Worm (Caenorhabditis elegans) whole organism, L1 larva: Measurements from ENCODE around the gene srbc-1.

ENCODE experiments used
- alr-1 ChIP-seq: fragments of 200-800 bp; sonication (Bioruptor generic); optimal IDR thresholded peaks from 2 replicates; lab custom pipeline; 2018; ENCODE audit warnings: borderline replicate concordance, mild to moderate bottlenecking, missing genetic modification characterization, missing compliant biosample characterization
- ceh-88 ChIP-seq: fragments of 200-800 bp; sonication (Bioruptor generic); IDR thresholded peaks from 2 replicates; pipeline ENCODE4 v1.3.6; 2022; ENCODE audit warnings: missing genetic modification characterization, missing compliant biosample characterization
- efl-1 ChIP-seq, 4 experiments: fragments of 150-350 bp; optimal IDR thresholded peaks in 3 of 4; peaks in 1 of 4; 1 replicate in 1 of 4; 2 replicates in 3 of 4; lab custom pipeline; 2014; ENCODE audit warnings: missing biosample characterization in 2 of 4, missing genetic modification characterization in 2 of 4, missing genetic modification reagents in 2 of 4
- egl-13 ChIP-seq: sonication (generic microtip); optimal IDR thresholded peaks from 2 replicates; lab custom pipeline; 2016; ENCODE audit warnings: missing genotype, missing genetic modification reagents, missing genetic modification characterization, missing compliant biosample characterization
- egl-27 ChIP-seq, 2 experiments: fragments of 150-350 bp in 1 of 2; sonication (generic microtip); optimal IDR thresholded peaks; 3 replicates each; lab custom pipeline; 2017 to 2018; ENCODE audit warnings: missing biosample characterization in 2 of 2, missing genetic modification characterization in 2 of 2, missing genetic modification reagents in 2 of 2
- elt-2 ChIP-seq: sonication (generic microtip); optimal IDR thresholded peaks from 2 replicates; lab custom pipeline; 2016; ENCODE audit warnings: missing genetic modification characterization, mild to moderate bottlenecking, inconsistent platforms, missing compliant biosample characterization, missing genetic modification reagents
- fkh-4 ChIP-seq: sonication (generic microtip); optimal IDR thresholded peaks from 2 replicates; lab custom pipeline; 2016; ENCODE audit warnings: missing compliant biosample characterization, missing genetic modification characterization, borderline replicate concordance
- fkh-8 ChIP-seq: sonication (generic microtip); optimal IDR thresholded peaks from 2 replicates; lab custom pipeline; 2016; ENCODE audit warnings: mild to moderate bottlenecking, missing genetic modification characterization, missing compliant biosample characterization
- fos-1 ChIP-seq: fragments of 150-350 bp; optimal IDR thresholded peaks from 2 replicates; lab custom pipeline; 2014; ENCODE audit warnings: missing biosample characterization, missing genetic modification characterization
- hlh-4 ChIP-seq: sonication (generic microtip); optimal IDR thresholded peaks from 2 replicates; lab custom pipeline; 2016; ENCODE audit warnings: mild to moderate bottlenecking, missing genetic modification characterization, missing compliant biosample characterization
- hpl-2 ChIP-seq: fragments of 150-350 bp; optimal IDR thresholded peaks from 2 replicates; lab custom pipeline; 2014; ENCODE audit warnings: missing biosample characterization, missing genetic modification reagents, missing genetic modification characterization
- isw-1 ChIP-seq: fragments of 200-800 bp; sonication (Bioruptor generic); IDR thresholded peaks from 2 replicates; pipeline ENCODE4 v1.3.6; 2022; ENCODE audit warnings: missing genetic modification characterization, missing compliant biosample characterization
- jun-1 ChIP-seq: fragments of 150-350 bp; optimal IDR thresholded peaks from 2 replicates; lab custom pipeline; 2014; ENCODE audit warnings: missing biosample characterization, missing genetic modification reagents, missing genetic modification characterization
- lin-14 ChIP-seq: fragments of 200-800 bp; sonication (Bioruptor generic); optimal IDR thresholded peaks from 2 replicates; lab custom pipeline; 2018; ENCODE audit warnings: mild to moderate bottlenecking, missing genetic modification characterization, moderate library complexity, missing compliant biosample characterization
- lin-15B ChIP-seq: fragments of 150-350 bp; sonication (generic microtip); optimal IDR thresholded peaks from 3 replicates; lab custom pipeline; 2014; ENCODE audit warnings: missing biosample characterization, missing genetic modification characterization
- lin-39 ChIP-seq: fragments of 150-350 bp; optimal IDR thresholded peaks from 2 replicates; lab custom pipeline; 2014; ENCODE audit warnings: missing biosample characterization, missing genetic modification reagents, missing genetic modification characterization
- lir-3 ChIP-seq: sonication (generic microtip); optimal IDR thresholded peaks from 2 replicates; lab custom pipeline; 2016; ENCODE audit warnings: mild to moderate bottlenecking, missing genetic modification characterization, moderate library complexity, missing compliant biosample characterization; ENCODE audit not compliant: poor library complexity
- nhr-11 ChIP-seq: fragments of 150-350 bp; optimal IDR thresholded peaks from 2 replicates; lab custom pipeline; 2014; ENCODE audit warnings: missing biosample characterization, missing genetic modification characterization
- nhr-12 ChIP-seq: sonication (generic microtip); optimal IDR thresholded peaks from 2 replicates; lab custom pipeline; 2017; ENCODE audit warnings: missing biosample characterization, missing genetic modification characterization
- nhr-19 ChIP-seq: fragments of 200-800 bp; sonication (Bioruptor generic); conservative IDR thresholded peaks from 2 replicates; pipeline ENCODE4 v1.3.6; 2022; ENCODE audit warnings: missing genetic modification characterization, missing compliant biosample characterization
- nhr-20 ChIP-seq: sonication (generic microtip); optimal IDR thresholded peaks from 2 replicates; lab custom pipeline; 2016; ENCODE audit warnings: mild to moderate bottlenecking, missing genetic modification characterization, missing compliant biosample characterization
- nhr-28 ChIP-seq: fragments of 150-350 bp; optimal IDR thresholded peaks from 2 replicates; lab custom pipeline; 2014; ENCODE audit warnings: missing biosample characterization, missing genetic modification characterization
- nhr-47 ChIP-seq: sonication (generic microtip); optimal IDR thresholded peaks from 2 replicates; lab custom pipeline; 2016; ENCODE audit warnings: mild to moderate bottlenecking, missing genetic modification characterization, moderate library complexity, missing compliant biosample characterization
- nhr-71 ChIP-seq: sonication (generic microtip); optimal IDR thresholded peaks from 2 replicates; lab custom pipeline; 2016; ENCODE audit warnings: mild to moderate bottlenecking, missing genetic modification characterization, moderate library complexity, missing compliant biosample characterization
- rnt-1 ChIP-seq: sonication (generic microtip); optimal IDR thresholded peaks from 2 replicates; lab custom pipeline; 2016; ENCODE audit warnings: mild to moderate bottlenecking, missing genetic modification characterization, moderate library complexity, missing compliant biosample characterization
- snpc-4 ChIP-seq: fragments of 150-350 bp; optimal IDR thresholded peaks from 2 replicates; lab custom pipeline; 2014; ENCODE audit warnings: missing biosample characterization, missing genetic modification characterization
- sox-4 ChIP-seq: sonication (generic microtip); optimal IDR thresholded peaks from 2 replicates; lab custom pipeline; 2016; ENCODE audit warnings: missing genetic modification characterization, missing compliant biosample characterization
- tbx-2 ChIP-seq: sonication (generic microtip); optimal IDR thresholded peaks from 2 replicates; lab custom pipeline; 2016; ENCODE audit warnings: missing genetic modification characterization, missing compliant biosample characterization
- tlp-1 ChIP-seq: fragments of 150-350 bp; optimal IDR thresholded peaks from 2 replicates; lab custom pipeline; 2014; ENCODE audit warnings: missing biosample characterization, missing genetic modification characterization
- unc-130 ChIP-seq: fragments of 150-350 bp; optimal IDR thresholded peaks from 2 replicates; lab custom pipeline; 2017; ENCODE audit warnings: missing biosample characterization, missing genetic modification characterization, inconsistent platforms
- unc-30 ChIP-seq: sonication (generic microtip); optimal IDR thresholded peaks from 2 replicates; lab custom pipeline; 2017; ENCODE audit warnings: missing biosample characterization, missing genetic modification characterization
- unc-62 ChIP-seq: fragments of 150-350 bp; optimal IDR thresholded peaks from 2 replicates; lab custom pipeline; 2014; ENCODE audit warnings: missing biosample characterization, missing genetic modification reagents, missing genetic modification characterization
- unc-86 ChIP-seq: sonication (generic microtip); optimal IDR thresholded peaks from 2 replicates; lab custom pipeline; 2016; ENCODE audit warnings: missing genetic modification characterization, missing compliant biosample characterization
- unc-98 ChIP-seq: fragments of 200-800 bp; sonication (Bioruptor generic); IDR thresholded peaks from 2 replicates; pipeline ENCODE4 v1.3.6; 2022; ENCODE audit warnings: missing genetic modification characterization, missing compliant biosample characterization
- vab-15 ChIP-seq: sonication (generic microtip); optimal IDR thresholded peaks from 2 replicates; lab custom pipeline; 2017; ENCODE audit warnings: missing genotype, mild to moderate bottlenecking, missing genetic modification characterization, missing compliant biosample characterization
- zip-4 ChIP-seq: fragments of 200-800 bp; sonication (Bioruptor generic); optimal IDR thresholded peaks from 2 replicates; lab custom pipeline; 2018; ENCODE audit warnings: mild to moderate bottlenecking, missing genetic modification characterization, moderate library complexity, missing compliant biosample characterization
- ztf-11 ChIP-seq, 2 experiments: sonication (generic microtip); optimal IDR thresholded peaks; 2 replicates each; lab custom pipeline; 2016 to 2017; ENCODE audit warnings: missing genetic modification characterization in 2 of 2, missing biosample characterization in 1 of 2, missing compliant biosample characterization in 1 of 2

srbc-1 gene

ce11 chrV:3344001-3344400 lies 42.2 kb upstream of the srbc-1 start:
- TF ChIP-seq rnt-1 (tag; lab: Kevin White, UChicago) (peak; percentile 52), snpc-4 (tag; lab: Kevin White, UChicago) (no peak), lin-14 (GFP tag; lab: Kevin White, UChicago) (peak; percentile 83), nhr-20 (tag; lab: Kevin White, UChicago) (peak; percentile 50), isw-1 (GFP tag; lab: Robert Waterston, UW) (no peak), nhr-71 (tag; lab: Kevin White, UChicago) (peak; percentile 81), efl-1 (optimal IDR thresholded peaks at IDR 0.05; lab: Kevin White, UChicago) (no peak), efl-1 (GFP tag; optimal IDR thresholded peaks at IDR 0.05 in 1 of 2; lab: Kevin White, UChicago) (peak in 1 of 2 experiments; percentile 39), tlp-1 (no peak), nhr-19 (GFP tag; lab: Robert Waterston, UW) (peak; percentile 57)

DNA sequence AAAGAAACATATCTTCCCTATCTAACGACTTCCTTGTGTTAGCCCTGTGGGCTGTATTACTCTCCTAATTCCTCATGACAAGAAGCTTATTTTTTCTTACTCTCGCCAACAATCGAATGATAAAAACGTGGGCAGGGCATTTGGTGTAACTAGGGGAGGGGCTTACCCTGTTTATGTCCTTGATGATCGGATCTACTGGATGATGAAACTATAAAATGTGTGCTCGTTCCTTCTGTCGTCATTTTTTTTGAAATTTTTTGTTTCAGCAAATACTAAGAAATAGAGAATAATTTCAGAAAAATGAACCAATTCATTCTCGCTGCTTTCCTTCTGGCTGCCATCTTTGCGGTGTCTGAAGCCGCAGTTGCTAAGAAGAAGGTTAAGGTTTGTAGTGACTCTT lies 40.7 kb upstream of the srbc-1 start, which contains the start of gene C17B7.3:
Gene C17B7.3, plus strand, starts transcription at position 301 of the 400 bp plus-strand sequence.
- TF ChIP-seq unc-130 (tag; lab: Kevin White, UChicago) (no peak), ztf-11 (tag; optimal IDR thresholded peaks at IDR 0.05; lab: Kevin White, UChicago) (no peak), efl-1 (optimal IDR thresholded peaks at IDR 0.05; lab: Kevin White, UChicago) (no peak), efl-1 (GFP tag; optimal IDR thresholded peaks at IDR 0.05 in 1 of 2; lab: Kevin White, UChicago) (peak in 1 of 2 experiments; percentile 55), nhr-12 (tag; lab: Kevin White, UChicago) (no peak), egl-13 (no peak), egl-27 (tag; optimal IDR thresholded peaks at IDR 0.05; lab: Kevin White, UChicago) (no peak)
- TF ChIP-seq, all 84 proteins: peak for 1

DNA sequence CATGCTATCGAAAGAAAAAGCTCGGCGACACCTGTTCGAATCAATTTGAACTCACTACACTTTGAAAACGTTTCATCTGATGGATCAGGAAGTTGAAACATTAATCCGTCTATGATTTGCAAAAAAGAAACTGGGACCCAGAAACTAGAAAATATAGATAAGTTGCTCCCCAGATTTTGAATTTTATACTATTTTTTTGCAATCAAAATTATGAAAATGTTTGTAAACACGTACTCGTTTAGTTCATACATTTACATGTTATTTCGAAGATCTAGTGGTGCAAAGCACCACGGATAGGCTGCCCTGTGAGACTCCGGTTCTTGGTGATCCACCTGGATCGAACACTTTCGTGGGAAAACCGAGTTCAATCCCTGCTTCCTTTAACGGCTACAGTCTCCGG lies 40.1 kb upstream of the srbc-1 start, which contains the start of gene C17B7.10:
Gene C17B7.10, minus strand, starts transcription at position 101 of the 400 bp plus-strand sequence.
- no peak for TF ChIP-seq unc-62 (GFP tag; lab: Kevin White, UChicago)
- TF ChIP-seq, all 84 proteins: peak for 0

ce11 chrV:3339009-3339408 lies 37.2 kb upstream of the srbc-1 start, which contains the start of gene C17B7.4:
C17B7.4 (plus strand) TSS chrV:3339309.
- TF ChIP-seq isw-1 (GFP tag; lab: Robert Waterston, UW) (no peak), jun-1 (tag; lab: Kevin White, UChicago) (no peak), nhr-47 (tag; lab: Kevin White, UChicago) (no peak), ceh-88 (GFP tag; lab: Robert Waterston, UW) (no peak), nhr-12 (tag; lab: Kevin White, UChicago) (no peak)
- TF ChIP-seq, all 84 proteins: peak for 0

DNA sequence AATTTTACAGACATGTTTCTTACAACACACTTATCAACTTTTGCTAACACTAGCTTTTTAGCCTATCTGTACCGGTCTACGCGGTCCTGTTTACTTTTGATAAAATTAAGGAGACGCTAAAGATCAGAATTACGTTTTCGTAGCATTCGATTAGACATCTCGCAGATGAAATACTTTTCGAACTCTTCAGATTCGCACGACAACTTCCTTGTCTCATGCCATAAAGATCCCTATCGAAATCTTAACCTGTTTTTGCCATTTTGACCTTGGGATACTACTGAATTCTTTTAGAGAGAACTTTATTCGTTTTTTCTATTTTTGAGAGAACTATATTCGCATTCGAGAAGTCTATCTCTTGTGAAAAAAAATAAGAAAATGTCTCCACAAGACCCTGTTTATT lies 31.5 kb upstream of the srbc-1 start, which contains the start of gene C17B7.5:
Gene C17B7.5, plus strand, starts transcription at position 301 of the 400 bp plus-strand sequence.
- no peak for TF ChIP-seq elt-2 (tag; lab: Kevin White, UChicago)
- TF ChIP-seq fos-1 (tag; lab: Kevin White, UChicago), result no peak
- no peak for TF ChIP-seq nhr-11
- TF ChIP-seq unc-86, result no peak
- no peak for TF ChIP-seq lin-14 (GFP tag; lab: Kevin White, UChicago)
- no peak for TF ChIP-seq lin-39
- TF ChIP-seq fkh-8 (tag; lab: Kevin White, UChicago), result no peak
- no peak for TF ChIP-seq egl-13
- TF ChIP-seq tbx-2, result no peak
- TF ChIP-seq sox-4 (tag; lab: Kevin White, UChicago), result no peak
- no peak for TF ChIP-seq vab-15 (tag; lab: Kevin White, UChicago)

- no peak for TF ChIP-seq lin-15B (tag; lab: Kevin White, UChicago)
Measured at ce11 chrV:3332023-3332422, 30.2 kb upstream of the srbc-1 start, which contains the start of gene C17B7.9. C17B7.9 (minus strand) TSS chrV:3332123.

ce11 chrV:3324178-3324577 lies 22.4 kb upstream of the srbc-1 start, which contains the start of gene C17B7.8:
C17B7.8 (minus strand) TSS chrV:3324278.
- TF ChIP-seq zip-4 (GFP tag; lab: Kevin White, UChicago) (no peak), fkh-4 (tag; lab: Kevin White, UChicago) (no peak), unc-30 (tag; lab: Kevin White, UChicago) (no peak), hpl-2 (GFP tag; lab: Kevin White, UChicago) (no peak), egl-27 (tag; optimal IDR thresholded peaks at IDR 0.05; lab: Kevin White, UChicago) (no peak), alr-1 (tag; lab: Kevin White, UChicago) (no peak), fos-1 (tag; lab: Kevin White, UChicago) (no peak), lir-3 (tag; lab: Kevin White, UChicago) (no peak), nhr-28 (tag; lab: Kevin White, UChicago) (no peak), unc-98 (GFP tag; lab: Robert Waterston, UW) (no peak), hlh-4 (tag; lab: Kevin White, UChicago) (no peak), nhr-20 (tag; lab: Kevin White, UChicago) (no peak)
